Fruit fly (Drosophila melanogaster): Measurements from ENCODE around the gene Eip78C.

The Eip78C gene

dm6 chr3L:21251381-21251780 is 25.0 kb downstream of the Eip78C start (continued):
- TF ChIP-seq Optix (GFP tag; IDR thresholded peaks at IDR 0.05): peak; percentile 54; the same call in 1 of the 3 replicates
- no peak for TF ChIP-seq pho (GFP tag; optimal IDR thresholded peaks at IDR 0.05)
- TF ChIP-seq BEAF-32 (GFP tag; optimal IDR thresholded peaks at IDR 0.05): no peak
- TF ChIP-seq z (GFP tag; IDR thresholded peaks at IDR 0.05): peak; percentile 81; the same call in 2 of the 3 replicates
- 0 out of 2 replicates have a peak, but pooled peaks have one; percentile 13 for TF ChIP-seq CG5953 (GFP tag; IDR thresholded peaks at IDR 0.05)
- TF ChIP-seq gsb-n (tag; optimal IDR thresholded peaks at IDR 0.05): no peak
- TF ChIP-seq en (GFP tag; optimal IDR thresholded peaks at IDR 0.05): no peak
- no peak for TF ChIP-seq Taf1 (GFP tag; IDR thresholded peaks at IDR 0.05)
- no peak for TF ChIP-seq da (GFP tag; optimal IDR thresholded peaks at IDR 0.05)
- TF ChIP-seq CG16863 (GFP tag; optimal IDR thresholded peaks at IDR 0.05): peak; percentile 17
- TF ChIP-seq CG13424 (tag; optimal IDR thresholded peaks at IDR 0.05): no peak
- no peak for TF ChIP-seq pan (optimal IDR thresholded peaks at IDR 0.05)
- peak in 1 of 2 experiments; percentile 25 for TF ChIP-seq pan (GFP tag; optimal IDR thresholded peaks at IDR 0.05 in 1 of 2, IDR thresholded peaks at IDR 0.05 in 1 of 2)
- no peak for TF ChIP-seq wor (GFP tag; IDR thresholded peaks at IDR 0.05)
- peak; percentile 40 for TF ChIP-seq jumu (GFP tag; optimal IDR thresholded peaks at IDR 0.05)
- TF ChIP-seq vvl (GFP tag; IDR thresholded peaks at IDR 0.05): 0 out of 2 replicates have a peak, but pooled peaks have one; percentile 15
- no peak for TF ChIP-seq Ada2b (GFP tag; IDR thresholded peaks at IDR 0.05)
- TF ChIP-seq sr (GFP tag; IDR thresholded peaks at IDR 0.05): no peak
- TF ChIP-seq Adf1 (GFP tag; IDR thresholded peaks at IDR 0.05): peak; percentile 7; the same call in 1 of the 2 replicates
- TF ChIP-seq Xbp1 (GFP tag; optimal IDR thresholded peaks at IDR 0.05): peak; percentile 13
- TF ChIP-seq Oaz (GFP tag; IDR thresholded peaks at IDR 0.05): no peak
- no peak for TF ChIP-seq CG6813 (GFP tag; optimal IDR thresholded peaks at IDR 0.05)
- TF ChIP-seq tx (GFP tag; optimal IDR thresholded peaks at IDR 0.05): no peak
- no peak for TF ChIP-seq CG13123 (GFP tag; optimal IDR thresholded peaks at IDR 0.05)
- peak; percentile 6 for TF ChIP-seq lilli (GFP tag; optimal IDR thresholded peaks at IDR 0.05)
- peak; percentile 27 for TF ChIP-seq gem (tag; optimal IDR thresholded peaks at IDR 0.05)
- no peak for TF ChIP-seq CG3281 (GFP tag; optimal IDR thresholded peaks at IDR 0.05)
- no peak for TF ChIP-seq CG8478 (optimal IDR thresholded peaks at IDR 0.05)
- TF ChIP-seq Atf6 (GFP tag; IDR thresholded peaks at IDR 0.05): 0 out of 2 replicates have a peak, but pooled peaks have one; percentile 30
- TF ChIP-seq Bgb (GFP tag; IDR thresholded peaks at IDR 0.05; ENCODE audit: partially characterized antibody): no peak
- no peak for TF ChIP-seq HLHmδ (GFP tag; optimal IDR thresholded peaks at IDR 0.05)
- no peak for TF ChIP-seq Doc3 (GFP tag; IDR thresholded peaks at IDR 0.05; ENCODE audit: partially characterized antibody)
- TF ChIP-seq ase (GFP tag; IDR thresholded peaks at IDR 0.05): 0 out of 3 replicates have a peak, but pooled peaks have one; percentile 19
- TF ChIP-seq exex (tag; optimal IDR thresholded peaks at IDR 0.05): no peak
- 0 out of 2 replicates have a peak, but pooled peaks have one; percentile 9 for TF ChIP-seq MBD-R2 (GFP tag; IDR thresholded peaks at IDR 0.05)
- TF ChIP-seq Jarid2 (GFP tag; optimal IDR thresholded peaks at IDR 0.05): no peak
- no peak for TF ChIP-seq fd64A (GFP tag; optimal IDR thresholded peaks at IDR 0.05)
- no peak for TF ChIP-seq gro (GFP tag; optimal IDR thresholded peaks at IDR 0.05)
- TF ChIP-seq corto (GFP tag; optimal IDR thresholded peaks at IDR 0.05): no peak
- TF ChIP-seq CG18262 (tag; optimal IDR thresholded peaks at IDR 0.05): peak; percentile 12
- TF ChIP-seq danr (GFP tag; IDR thresholded peaks at IDR 0.05): no peak
- TF ChIP-seq toy (GFP tag; IDR thresholded peaks at IDR 0.05): no peak
- 0 out of 3 replicates have a peak, but pooled peaks have one; percentile 34 for TF ChIP-seq ken (GFP tag; IDR thresholded peaks at IDR 0.05)
- no peak for TF ChIP-seq CG17912 (GFP tag; optimal IDR thresholded peaks at IDR 0.05)
- TF ChIP-seq tap (tag; optimal IDR thresholded peaks at IDR 0.05): no peak
- TF ChIP-seq CG32532 (GFP tag; IDR thresholded peaks at IDR 0.05): peak; percentile 42; the same call in 1 of the 2 replicates
- peak; percentile 34; the same call in 1 of the 2 replicates for TF ChIP-seq E2f1 (GFP tag; IDR thresholded peaks at IDR 0.05)
- no peak for TF ChIP-seq CG10462 (GFP tag; optimal IDR thresholded peaks at IDR 0.05)
- TF ChIP-seq NK7.1 (GFP tag; optimal IDR thresholded peaks at IDR 0.05): no peak
- peak; percentile 8 for TF ChIP-seq scrt (GFP tag; optimal IDR thresholded peaks at IDR 0.05)
- 0 out of 4 replicates have a peak, but pooled peaks have one; percentile 60 for TF ChIP-seq chinmo (GFP tag; IDR thresholded peaks at IDR 0.05; ENCODE audit: partially characterized antibody)
- 0 out of 2 replicates have a peak, but pooled peaks have one; percentile 29 for TF ChIP-seq esg (GFP tag; conservative IDR thresholded peaks at IDR 0.05)

Data from whole organism, embryonic.